Fruit fly (Drosophila melanogaster) whole organism, prepupa: ENCODE results near the gene Wdr33.

ENCODE experiments used
- Blimp-1 ChIP-seq: fragments of 200-800 bp; sonication (Bioruptor generic); optimal IDR thresholded peaks from 3 replicates; lab custom pipeline; 2017; ENCODE audit warnings: missing biosample characterization, missing genetic modification characterization, mild to moderate bottlenecking, moderate library complexity, missing genetic modification reagents
- Eip78C ChIP-seq: fragments of 200-800 bp; sonication (Bioruptor generic); peaks from one replicate; lab custom pipeline; 2016; ENCODE audit warnings: missing biosample characterization, missing genetic modification characterization
- Ets96B ChIP-seq: fragments of 200-800 bp; optimal IDR thresholded peaks from 2 replicates; lab custom pipeline; 2019; ENCODE audit warnings: missing biosample characterization, mild to moderate bottlenecking, missing genetic modification characterization, moderate library complexity
- Hr39 ChIP-seq: fragments of 200-800 bp; sonication (Bioruptor generic); optimal IDR thresholded peaks from 2 replicates; lab custom pipeline; 2016; ENCODE audit warnings: missing biosample characterization, missing genetic modification characterization
- Met ChIP-seq: fragments of 200-800 bp; sonication (Bioruptor generic); optimal IDR thresholded peaks from 3 replicates; lab custom pipeline; 2016; ENCODE audit warnings: missing biosample characterization, missing genetic modification characterization
- Sox14 ChIP-seq: fragments of 200-800 bp; sonication (Bioruptor generic); optimal IDR thresholded peaks from 3 replicates; lab custom pipeline; 2016; ENCODE audit warnings: missing biosample characterization, missing genetic modification characterization
- eg ChIP-seq: fragments of 200-800 bp; sonication (Bioruptor generic); IDR thresholded peaks from 3 replicates; pipeline ENCODE4 v1.3.6; 2022; ENCODE audit warnings: missing biosample characterization, missing genetic modification characterization
- fd59A ChIP-seq: fragments of 200-800 bp; sonication (Bioruptor generic); optimal IDR thresholded peaks from 2 replicates; lab custom pipeline; 2017; ENCODE audit warnings: missing biosample characterization, mild to moderate bottlenecking, missing genetic modification characterization, missing genetic modification reagents
- fd85E ChIP-seq: fragments of 200-800 bp; sonication (Bioruptor generic); optimal IDR thresholded peaks from 3 replicates; lab custom pipeline; 2016; ENCODE audit warnings: missing biosample characterization, missing genetic modification characterization
- fkh ChIP-seq: fragments of 200-800 bp; sonication (Bioruptor generic); optimal IDR thresholded peaks from 3 replicates; lab custom pipeline; 2017; ENCODE audit warnings: missing biosample characterization, mild to moderate bottlenecking, missing genetic modification characterization, moderate library complexity
- salr ChIP-seq, 2 experiments: fragments of 200-800 bp; sonication (Bioruptor generic); optimal IDR thresholded peaks; 3 replicates each; lab custom pipeline; 2016 to 2018; ENCODE audit warnings: missing biosample characterization in 2 of 2, missing genetic modification characterization in 2 of 2, mild to moderate bottlenecking in 1 of 2

dm6 chr3R:5612372-5613113, 47.9 kb upstream of the Wdr33 start, which contains the start of gene Rga:
- TF ChIP-seq salr (GFP tag; optimal IDR thresholded peaks at IDR 0.05; lab: Kevin White, UChicago): no peak
- TF ChIP-seq Hr39 (GFP tag; lab: Kevin White, UChicago): no peak
- TF ChIP-seq fd85E: peak; percentile 28
- TF ChIP-seq Sox14 (GFP tag; lab: Kevin White, UChicago): peak; percentile 67
- TF ChIP-seq Blimp-1 (GFP tag; lab: Kevin White, UChicago): no peak
- no peak for TF ChIP-seq Ets96B (tag; lab: Kevin White, UChicago)
- no peak for TF ChIP-seq fd59A (GFP tag; lab: Kevin White, UChicago)
- no peak for TF ChIP-seq fkh (GFP tag; lab: Kevin White, UChicago)
- peak; percentile 48 for TF ChIP-seq Eip78C (GFP tag; lab: Kevin White, UChicago)
- no peak for TF ChIP-seq Met (GFP tag; lab: Kevin White, UChicago)
- TF ChIP-seq eg (GFP tag; lab: Robert Waterston, UW): no peak
